Worm (Caenorhabditis elegans) whole organism, L1 larva: ENCODE results near the gene vps-37.

ENCODE experiments used
- C16A3.4 ChIP-seq: fragments of 150-350 bp; optimal IDR thresholded peaks from 2 replicates; lab custom pipeline; 2014; ENCODE audit warnings: missing biosample characterization, missing genetic modification characterization
- Y116A8C.19 ChIP-seq: sonication (generic microtip); optimal IDR thresholded peaks from 2 replicates; lab custom pipeline; 2016; ENCODE audit warnings: missing compliant biosample characterization, missing genetic modification characterization, borderline replicate concordance
- ama-1 ChIP-seq: fragments of 150-350 bp; optimal IDR thresholded peaks from 2 replicates; lab custom pipeline; 2014
- ceh-63 ChIP-seq: fragments of 200-800 bp; sonication (Bioruptor generic); optimal IDR thresholded peaks from 2 replicates; lab custom pipeline; 2018; ENCODE audit warnings: mild to moderate bottlenecking, missing genetic modification characterization, missing compliant biosample characterization
- ceh-8 ChIP-seq: fragments of 200-800 bp; sonication (Bioruptor generic); optimal IDR thresholded peaks from 2 replicates; lab custom pipeline; 2018; ENCODE audit warnings: mild to moderate bottlenecking, missing genetic modification characterization, moderate library complexity, missing compliant biosample characterization
- ceh-82 ChIP-seq, 3 experiments: fragments of 150-350 bp in 1 of 3; sonication (generic microtip) in 2 of 3; optimal IDR thresholded peaks; 2 replicates each; lab custom pipeline; 2014 to 2017; ENCODE audit warnings: missing biosample characterization in 3 of 3, missing genetic modification characterization in 3 of 3
- ceh-90 ChIP-seq: sonication (generic microtip); optimal IDR thresholded peaks from 2 replicates; lab custom pipeline; 2016; ENCODE audit warnings: missing genetic modification characterization, missing compliant biosample characterization
- dpl-1 ChIP-seq, 3 experiments: fragments of 150-350 bp in 2 of 3; sonication (generic microtip) in 1 of 3; optimal IDR thresholded peaks; 2 replicates each; lab custom pipeline; 2014 to 2017; ENCODE audit warnings: missing biosample characterization in 3 of 3, missing genetic modification characterization in 3 of 3, missing genetic modification reagents in 3 of 3
- efl-1 ChIP-seq, 4 experiments: fragments of 150-350 bp; optimal IDR thresholded peaks in 3 of 4; peaks in 1 of 4; 1 replicate in 1 of 4; 2 replicates in 3 of 4; lab custom pipeline; 2014; ENCODE audit warnings: missing biosample characterization in 2 of 4, missing genetic modification characterization in 2 of 4, missing genetic modification reagents in 2 of 4
- egl-13 ChIP-seq: sonication (generic microtip); optimal IDR thresholded peaks from 2 replicates; lab custom pipeline; 2016; ENCODE audit warnings: missing genotype, missing genetic modification reagents, missing genetic modification characterization, missing compliant biosample characterization
- egl-27 ChIP-seq, 2 experiments: fragments of 150-350 bp in 1 of 2; sonication (generic microtip); optimal IDR thresholded peaks; 3 replicates each; lab custom pipeline; 2017 to 2018; ENCODE audit warnings: missing biosample characterization in 2 of 2, missing genetic modification characterization in 2 of 2, missing genetic modification reagents in 2 of 2
- elt-2 ChIP-seq: sonication (generic microtip); optimal IDR thresholded peaks from 2 replicates; lab custom pipeline; 2016; ENCODE audit warnings: missing genetic modification characterization, mild to moderate bottlenecking, inconsistent platforms, missing compliant biosample characterization, missing genetic modification reagents
- fkh-8 ChIP-seq: sonication (generic microtip); optimal IDR thresholded peaks from 2 replicates; lab custom pipeline; 2016; ENCODE audit warnings: mild to moderate bottlenecking, missing genetic modification characterization, missing compliant biosample characterization
- hlh-17 ChIP-seq: fragments of 200-800 bp; sonication (Bioruptor generic); optimal IDR thresholded peaks from 2 replicates; lab custom pipeline; 2018; ENCODE audit warnings: missing genetic modification characterization, mild to moderate bottlenecking, missing compliant biosample characterization, moderate library complexity, borderline replicate concordance
- isw-1 ChIP-seq: fragments of 200-800 bp; sonication (Bioruptor generic); IDR thresholded peaks from 2 replicates; pipeline ENCODE4 v1.3.6; 2022; ENCODE audit warnings: missing genetic modification characterization, missing compliant biosample characterization
- lin-15B ChIP-seq: fragments of 150-350 bp; sonication (generic microtip); optimal IDR thresholded peaks from 3 replicates; lab custom pipeline; 2014; ENCODE audit warnings: missing biosample characterization, missing genetic modification characterization
- lin-35 ChIP-seq, 2 experiments: fragments of 150-350 bp; optimal IDR thresholded peaks; 2 replicates each; lab custom pipeline; 2014; ENCODE audit warnings: missing biosample characterization in 2 of 2, missing genetic modification characterization in 2 of 2, missing genetic modification reagents in 2 of 2
- lir-3 ChIP-seq: sonication (generic microtip); optimal IDR thresholded peaks from 2 replicates; lab custom pipeline; 2016; ENCODE audit warnings: mild to moderate bottlenecking, missing genetic modification characterization, moderate library complexity, missing compliant biosample characterization; ENCODE audit not compliant: poor library complexity
- lsy-2 ChIP-seq, 2 experiments: fragments of 150-350 bp; optimal IDR thresholded peaks; 2 replicates each; lab custom pipeline; 2014; ENCODE audit warnings: missing biosample characterization in 2 of 2, missing genetic modification characterization in 2 of 2
- mdl-1 ChIP-seq, 2 experiments: fragments of 150-350 bp; optimal IDR thresholded peaks; 2 replicates each; lab custom pipeline; 2014 to 2017; ENCODE audit warnings: missing biosample characterization in 2 of 2, missing genetic modification characterization in 2 of 2, inconsistent platforms in 1 of 2
- mep-1 ChIP-seq: fragments of 150-350 bp; optimal IDR thresholded peaks from 2 replicates; lab custom pipeline; 2014; ENCODE audit warnings: missing biosample characterization, missing genetic modification characterization
- nhr-11 ChIP-seq: fragments of 150-350 bp; optimal IDR thresholded peaks from 2 replicates; lab custom pipeline; 2014; ENCODE audit warnings: missing biosample characterization, missing genetic modification characterization
- nhr-19 ChIP-seq: fragments of 200-800 bp; sonication (Bioruptor generic); conservative IDR thresholded peaks from 2 replicates; pipeline ENCODE4 v1.3.6; 2022; ENCODE audit warnings: missing genetic modification characterization, missing compliant biosample characterization
- nhr-20 ChIP-seq: sonication (generic microtip); optimal IDR thresholded peaks from 2 replicates; lab custom pipeline; 2016; ENCODE audit warnings: mild to moderate bottlenecking, missing genetic modification characterization, missing compliant biosample characterization
- nhr-47 ChIP-seq: sonication (generic microtip); optimal IDR thresholded peaks from 2 replicates; lab custom pipeline; 2016; ENCODE audit warnings: mild to moderate bottlenecking, missing genetic modification characterization, moderate library complexity, missing compliant biosample characterization
- nhr-85 ChIP-seq: sonication (generic microtip); peaks from one replicate; lab custom pipeline; 2016; ENCODE audit warnings: missing genetic modification characterization, inconsistent platforms, missing compliant biosample characterization
- pax-3 ChIP-seq: fragments of 200-800 bp; sonication (Bioruptor generic); optimal IDR thresholded peaks from 2 replicates; lab custom pipeline; 2018; ENCODE audit warnings: mild to moderate bottlenecking, missing genetic modification characterization, moderate library complexity, missing compliant biosample characterization
- pqm-1 ChIP-seq: sonication (generic microtip); optimal IDR thresholded peaks from 3 replicates; lab custom pipeline; 2017; ENCODE audit warnings: missing biosample characterization, missing genetic modification characterization
- skn-1 ChIP-seq: fragments of 150-350 bp; optimal IDR thresholded peaks from 2 replicates; lab custom pipeline; 2014; ENCODE audit warnings: missing biosample characterization, missing genetic modification characterization
- sup-37 ChIP-seq: fragments of 200-800 bp; sonication (Bioruptor generic); optimal IDR thresholded peaks from 2 replicates; lab custom pipeline; 2018; ENCODE audit warnings: mild to moderate bottlenecking, missing genetic modification characterization, missing compliant biosample characterization
- swsn-7 ChIP-seq: sonication (generic microtip); optimal IDR thresholded peaks from 2 replicates; lab custom pipeline; 2016; ENCODE audit warnings: missing genetic modification characterization, missing compliant biosample characterization
- unc-130 ChIP-seq: fragments of 150-350 bp; optimal IDR thresholded peaks from 2 replicates; lab custom pipeline; 2017; ENCODE audit warnings: missing biosample characterization, missing genetic modification characterization, inconsistent platforms
- unc-98 ChIP-seq: fragments of 200-800 bp; sonication (Bioruptor generic); IDR thresholded peaks from 2 replicates; pipeline ENCODE4 v1.3.6; 2022; ENCODE audit warnings: missing genetic modification characterization, missing compliant biosample characterization
- vab-15 ChIP-seq: sonication (generic microtip); optimal IDR thresholded peaks from 2 replicates; lab custom pipeline; 2017; ENCODE audit warnings: missing genotype, mild to moderate bottlenecking, missing genetic modification characterization, missing compliant biosample characterization
- xbp-1 ChIP-seq: sonication (generic microtip); optimal IDR thresholded peaks from 2 replicates; lab custom pipeline; 2016; ENCODE audit warnings: missing genetic modification characterization, missing compliant biosample characterization
- ztf-11 ChIP-seq, 2 experiments: sonication (generic microtip); optimal IDR thresholded peaks; 2 replicates each; lab custom pipeline; 2016 to 2017; ENCODE audit warnings: missing genetic modification characterization in 2 of 2, missing biosample characterization in 1 of 2, missing compliant biosample characterization in 1 of 2
- ztf-4 ChIP-seq: fragments of 150-350 bp; optimal IDR thresholded peaks from 2 replicates; lab custom pipeline; 2014; ENCODE audit warnings: missing biosample characterization, missing genetic modification characterization

The vps-37 gene

ce11 chrV:5617301-5617700, 24.8 kb downstream of the vps-37 start, which contains the start of gene M03E7.2:
TSS of gene M03E7.2 (plus strand) at chrV:5617601.
- TF ChIP-seq efl-1 (optimal IDR thresholded peaks at IDR 0.05; lab: Kevin White, UChicago) (no peak), efl-1 (GFP tag; optimal IDR thresholded peaks at IDR 0.05 in 1 of 2; lab: Kevin White, UChicago) (peak in 1 of 2 experiments; percentile 83), ztf-11 (tag; optimal IDR thresholded peaks at IDR 0.05; lab: Kevin White, UChicago) (no peak), unc-130 (tag; lab: Kevin White, UChicago) (no peak), vab-15 (no peak), unc-98 (GFP tag; lab: Robert Waterston, UW) (no peak)

ce11 chrV:5619372-5619771, 26.9 kb downstream of the vps-37 start:
- peak; percentile 25 to 45 for TF ChIP-seq efl-1 (optimal IDR thresholded peaks at IDR 0.05; lab: Kevin White, UChicago)
- TF ChIP-seq efl-1 (GFP tag; optimal IDR thresholded peaks at IDR 0.05 in 1 of 2; lab: Kevin White, UChicago): peak; percentile 30 to 69
- peak; percentile 23 for TF ChIP-seq mep-1 (tag; lab: Kevin White, UChicago)
- peak in 1 of 2 experiments; percentile 53 for TF ChIP-seq lin-35 (GFP tag; optimal IDR thresholded peaks at IDR 0.05; lab: Kevin White, UChicago)
- TF ChIP-seq ceh-63 (GFP tag; lab: Kevin White, UChicago): no peak
- peak in 1 of 3 experiments; percentile 61 for TF ChIP-seq dpl-1 (GFP tag; optimal IDR thresholded peaks at IDR 0.05; lab: Kevin White, UChicago)
- TF ChIP-seq nhr-19: no peak
- peak in 1 of 2 experiments; percentile 79 for TF ChIP-seq lsy-2 (tag; optimal IDR thresholded peaks at IDR 0.05; lab: Kevin White, UChicago)

- TF ChIP-seq ceh-8 (GFP tag; lab: Kevin White, UChicago) (no peak), mdl-1 (tag; optimal IDR thresholded peaks at IDR 0.05; lab: Kevin White, UChicago) (no peak), isw-1 (no peak)
These were observed 27.5 kb downstream of the vps-37 start, which contains the start of gene memb-2 for ce11 chrV:5620040-5620439. TSS of gene memb-2 (minus strand) at chrV:5620140.

- no peak for TF ChIP-seq ceh-90 (tag; lab: Kevin White, UChicago)
- no peak for TF ChIP-seq xbp-1 (tag; lab: Kevin White, UChicago)
- no peak for TF ChIP-seq egl-13 (tag; lab: Kevin White, UChicago)
- TF ChIP-seq egl-27 (tag; optimal IDR thresholded peaks at IDR 0.05; lab: Kevin White, UChicago): no peak
- no peak for TF ChIP-seq ztf-4 (tag; lab: Kevin White, UChicago)
- TF ChIP-seq Y116A8C.19 (tag; lab: Kevin White, UChicago): no peak
These were observed 28.9 kb downstream of the vps-37 start, which contains the start of gene M03E7.1 for ce11 chrV:5621390-5621789. TSS of gene M03E7.1 (plus strand) at chrV:5621690.

- no peak for TF ChIP-seq sup-37 (GFP tag; lab: Kevin White, UChicago)
- TF ChIP-seq lin-15B (tag; lab: Kevin White, UChicago): no peak
- no peak for TF ChIP-seq ceh-82 (tag; optimal IDR thresholded peaks at IDR 0.05; lab: Kevin White, UChicago)
- no peak for TF ChIP-seq pqm-1 (tag; lab: Kevin White, UChicago)
- TF ChIP-seq ceh-63 (GFP tag; lab: Kevin White, UChicago): no peak
- TF ChIP-seq nhr-85 (tag; lab: Kevin White, UChicago): no peak
- no peak for TF ChIP-seq ztf-4 (tag; lab: Kevin White, UChicago)
These were observed 35.5 kb downstream of the vps-37 start for ce11 chrV:5628014-5628413.

ce11 chrV:5630792-5631191, 38.3 kb downstream of the vps-37 start, which contains the start of gene acy-4:
TSS of gene acy-4 (minus strand) at chrV:5630892.
- TF ChIP-seq ama-1 (lab: Kevin White, UChicago) (no peak), nhr-11 (no peak), nhr-47 (no peak), fkh-8 (no peak), mep-1 (tag; lab: Kevin White, UChicago) (no peak), unc-98 (GFP tag; lab: Robert Waterston, UW) (no peak), hlh-17 (no peak), pax-3 (tag; lab: Kevin White, UChicago) (no peak), elt-2 (tag; lab: Kevin White, UChicago) (no peak), C16A3.4 (tag; lab: Kevin White, UChicago) (no peak), skn-1 (no peak), ztf-4 (tag; lab: Kevin White, UChicago) (no peak), vab-15 (no peak), swsn-7 (tag; lab: Kevin White, UChicago) (no peak), nhr-20 (tag; lab: Kevin White, UChicago) (no peak), ceh-8 (GFP tag; lab: Kevin White, UChicago) (no peak), isw-1 (no peak), lir-3 (tag; lab: Kevin White, UChicago) (no peak)
- TF ChIP-seq, all 84 proteins: peak for 0
